Worm (Caenorhabditis elegans): ENCODE data around the gene mut-15.

mut-15 gene

DNA sequence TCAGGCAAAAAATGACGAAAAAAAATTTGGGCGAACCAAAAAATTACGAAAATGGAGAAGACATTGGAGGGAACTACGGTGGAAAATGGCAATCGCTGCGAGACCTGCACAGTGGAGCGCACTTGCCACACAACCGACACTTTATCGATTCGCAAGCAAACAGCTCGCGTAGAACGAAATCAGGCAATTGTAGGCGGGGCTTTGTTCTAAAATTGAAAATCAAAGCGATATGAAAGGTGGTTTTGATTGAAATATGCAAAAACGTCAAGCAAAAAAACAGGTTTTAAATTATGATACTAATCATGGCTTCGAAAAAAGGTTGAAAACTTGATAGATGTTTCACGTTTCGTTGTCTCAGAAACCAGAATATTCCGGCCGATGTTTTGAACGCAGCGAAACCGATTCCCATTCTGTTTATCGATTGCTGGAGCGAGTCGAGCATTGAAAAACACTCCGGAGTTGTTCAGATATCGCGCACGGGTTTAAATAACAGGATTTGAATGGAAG is at the start of gene mut-15, which contains the start of gene fib-1:
Gene mut-15 (plus strand): TSS at position 360 of the 507 bp plus-strand sequence.
Gene fib-1 (minus strand): TSS at position 40 of the 507 bp plus-strand sequence.
- TF ChIP-seq ztf-4 (tag; optimal IDR thresholded peaks at IDR 0.05): peak; percentile 70
- peak; percentile 83 for TF ChIP-seq snpc-4 (tag; optimal IDR thresholded peaks at IDR 0.05)
- no peak for TF ChIP-seq nhr-237 (tag; optimal IDR thresholded peaks at IDR 0.05)
- TF ChIP-seq F13H6.1 (tag; optimal IDR thresholded peaks at IDR 0.05): peak; percentile 92
- TF ChIP-seq unc-39 (tag; optimal IDR thresholded peaks at IDR 0.05): no peak
- no peak for TF ChIP-seq ztf-11 (tag; optimal IDR thresholded peaks at IDR 0.05)
- TF ChIP-seq sma-9 (GFP tag; optimal IDR thresholded peaks at IDR 0.05): peak; percentile 93
- no peak for TF ChIP-seq sma-9 (tag; optimal IDR thresholded peaks at IDR 0.05)
- peak; percentile 93 for TF ChIP-seq unc-55 (GFP tag; optimal IDR thresholded peaks at IDR 0.05)
- peak; percentile 93 for TF ChIP-seq C34F6.9 (tag; optimal IDR thresholded peaks at IDR 0.05)
- peak; percentile 84 for TF ChIP-seq nhr-21 (tag; optimal IDR thresholded peaks at IDR 0.05)
- TF ChIP-seq ceh-82 (tag; optimal IDR thresholded peaks at IDR 0.05): peak; percentile 15
- TF ChIP-seq mbf-1 (tag; optimal IDR thresholded peaks at IDR 0.05): no peak
- peak; percentile 89 for TF ChIP-seq gmeb-1 (tag; optimal IDR thresholded peaks at IDR 0.05)
- no peak for TF ChIP-seq dmd-4 (tag; optimal IDR thresholded peaks at IDR 0.05)
- TF ChIP-seq R02D3.7 (tag; optimal IDR thresholded peaks at IDR 0.05): peak; percentile 68
- TF ChIP-seq nhr-77 (tag; optimal IDR thresholded peaks at IDR 0.05): peak; percentile 21
- peak; percentile 77 for TF ChIP-seq egl-27 (tag; optimal IDR thresholded peaks at IDR 0.05)
- peak; percentile 90 for TF ChIP-seq mab-5 (tag; optimal IDR thresholded peaks at IDR 0.05)
- no peak for TF ChIP-seq aly-2 (tag; optimal IDR thresholded peaks at IDR 0.05)
- no peak for TF ChIP-seq elt-1 (tag; optimal IDR thresholded peaks at IDR 0.05)
- peak; percentile 86 for TF ChIP-seq lin-11 (tag; optimal IDR thresholded peaks at IDR 0.05)
- no peak for TF ChIP-seq nhr-6 (tag; optimal IDR thresholded peaks at IDR 0.05)
- TF ChIP-seq alr-1 (tag; optimal IDR thresholded peaks at IDR 0.05): no peak
- TF ChIP-seq lsy-2 (tag; optimal IDR thresholded peaks at IDR 0.05): peak; percentile 91 to 98
- TF ChIP-seq blmp-1 (tag; optimal IDR thresholded peaks at IDR 0.05; ENCODE audit: insufficient read depth): peak; percentile 39
- peak; percentile 83 for TF ChIP-seq zag-1 (tag; optimal IDR thresholded peaks at IDR 0.05)
- TF ChIP-seq nhr-11 (tag; optimal IDR thresholded peaks at IDR 0.05): peak; percentile 26
- no peak for TF ChIP-seq ztf-1 (GFP tag; conservative IDR thresholded peaks at IDR 0.05)
- TF ChIP-seq peb-1 (tag; optimal IDR thresholded peaks at IDR 0.05): no peak
- no peak for TF ChIP-seq ama-1 (optimal IDR thresholded peaks at IDR 0.05)
- peak; percentile 96 for TF ChIP-seq nhr-129 (tag; optimal IDR thresholded peaks at IDR 0.05)
- peak; percentile 69 for TF ChIP-seq fos-1 (tag; optimal IDR thresholded peaks at IDR 0.05)
- TF ChIP-seq nhr-25 (tag; optimal IDR thresholded peaks at IDR 0.05): peak; percentile 91
- no peak for TF ChIP-seq nhr-10 (tag; optimal IDR thresholded peaks at IDR 0.05)
- peak; percentile 5 for TF ChIP-seq Y55F3AM.14 (GFP tag; optimal IDR thresholded peaks at IDR 0.05)
- TF ChIP-seq nhr-12 (tag; optimal IDR thresholded peaks at IDR 0.05): no peak
- TF ChIP-seq mdl-1 (tag; optimal IDR thresholded peaks at IDR 0.05): peak in 1 of 2 experiments; percentile 33
- TF ChIP-seq ZK546.5 (tag; optimal IDR thresholded peaks at IDR 0.05): peak; percentile 45
- peak; percentile 95 for TF ChIP-seq sma-3 (GFP tag; optimal IDR thresholded peaks at IDR 0.05)
- TF ChIP-seq elt-3 (tag; optimal IDR thresholded peaks at IDR 0.05): no peak
- peak; percentile 82 for TF ChIP-seq sem-4 (tag; optimal IDR thresholded peaks at IDR 0.05)
- no peak for TF ChIP-seq skn-1 (tag; optimal IDR thresholded peaks at IDR 0.05)
- TF ChIP-seq lin-13 (GFP tag; optimal IDR thresholded peaks at IDR 0.05): peak; percentile 89
- no peak for TF ChIP-seq unc-62 (GFP tag; optimal IDR thresholded peaks at IDR 0.05)
- no peak for TF ChIP-seq nhr-23 (tag; optimal IDR thresholded peaks at IDR 0.05)
- TF ChIP-seq lin-39 (tag; optimal IDR thresholded peaks at IDR 0.05): no peak
- peak; percentile 87 for TF ChIP-seq crh-2 (tag; optimal IDR thresholded peaks at IDR 0.05)
- peak; percentile 38 for TF ChIP-seq ceh-16 (tag; optimal IDR thresholded peaks at IDR 0.05)

Data from whole organism, L2 larva.